Fruit fly (Drosophila melanogaster): Measurements from ENCODE around the gene CycJ.

DNA sequence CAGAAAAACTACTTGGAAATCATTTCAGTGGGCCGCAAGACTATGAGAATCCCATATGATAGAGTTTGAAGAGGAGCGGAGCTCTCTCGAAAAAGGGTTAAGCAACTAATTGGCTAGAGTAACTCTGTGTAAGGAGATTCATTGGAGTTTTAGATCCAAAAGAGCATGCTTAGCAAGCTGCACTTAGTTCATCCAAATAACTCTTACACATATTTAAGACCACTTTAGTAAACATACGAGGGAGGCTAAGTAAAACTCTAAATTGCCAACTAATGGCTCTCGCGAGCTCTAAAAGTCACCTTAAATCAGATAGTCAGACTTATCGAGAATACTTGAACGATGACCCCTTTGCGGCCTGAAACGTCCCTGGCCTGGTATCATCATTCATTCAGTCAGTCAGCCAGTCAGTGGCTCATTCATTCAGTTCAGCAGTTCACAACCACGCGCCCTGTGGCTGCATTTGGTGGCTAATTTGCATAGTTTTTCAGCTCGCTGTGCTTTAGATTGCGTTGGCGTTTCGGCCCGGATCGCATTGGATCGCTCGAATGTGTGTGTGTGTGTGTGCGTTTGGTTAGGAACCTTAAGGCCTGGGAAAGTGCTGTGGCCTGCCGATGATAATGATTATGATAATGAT, 11.2 kb upstream of the CycJ start:
- TF ChIP-seq EcR (GFP tag; optimal IDR thresholded peaks at IDR 0.05), result no peak
- no peak for TF ChIP-seq CG10348 (GFP tag; IDR thresholded peaks at IDR 0.05)
- no peak for TF ChIP-seq Snoo (tag; optimal IDR thresholded peaks at IDR 0.05)
- no peak for TF ChIP-seq gl (tag; optimal IDR thresholded peaks at IDR 0.05)
- no peak for TF ChIP-seq rn (GFP tag; IDR thresholded peaks at IDR 0.05)

Measured in whole organism, pupa.